Worm (Caenorhabditis elegans): ENCODE data around the gene grl-2.

The grl-2 gene

ce11 chrV:12928929-12929532, 15.8 kb upstream of the grl-2 start, which contains the start of gene T16G1.2:
Gene T16G1.2, plus strand, starts transcription at chrV:12929482.
- TF ChIP-seq unc-62 (GFP tag; optimal IDR thresholded peaks at IDR 0.05) = no peak

ce11 chrV:12933654-12934053, 11.2 kb upstream of the grl-2 start:
- TF ChIP-seq unc-62 (GFP tag; optimal IDR thresholded peaks at IDR 0.05) = no peak

DNA sequence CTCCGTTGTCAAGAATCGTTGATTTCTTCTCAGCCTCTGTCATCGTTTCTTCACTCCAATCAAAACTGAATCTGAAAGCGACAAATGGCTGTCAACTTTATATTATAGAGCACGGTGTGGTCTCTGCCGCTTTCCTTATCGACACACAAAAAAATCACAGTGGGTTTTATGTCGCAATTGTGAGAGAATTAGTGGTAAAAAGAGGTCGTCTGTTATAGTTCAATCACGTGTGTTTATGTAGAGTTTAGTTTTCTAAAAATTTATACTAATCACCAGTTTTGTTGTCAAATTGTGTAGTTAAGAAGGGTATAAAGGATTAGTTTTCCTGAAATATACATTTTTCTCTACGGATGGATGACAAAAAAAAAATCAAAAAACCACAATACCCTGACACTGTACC, 9.9 kb upstream of the grl-2 start, which contains the start of gene T16G1.7:
T16G1.7 (minus strand) TSS at position 137 of the 400 bp plus-strand sequence.
- no peak for TF ChIP-seq unc-62 (GFP tag; optimal IDR thresholded peaks at IDR 0.05)

ce11 chrV:12937098-12937497, 7.8 kb upstream of the grl-2 start, which contains the start of gene T16G1.6:
Gene T16G1.6, minus strand, starts transcription at chrV:12937174.
- no peak for TF ChIP-seq unc-62 (GFP tag; optimal IDR thresholded peaks at IDR 0.05)

- TF ChIP-seq unc-62 (GFP tag; optimal IDR thresholded peaks at IDR 0.05) = no peak
Observed at ce11 chrV:12939434-12939833, 5.4 kb upstream of the grl-2 start, which contains the start of gene T16G1.5. Gene T16G1.5, minus strand, starts transcription at chrV:12939552.

- no peak for TF ChIP-seq unc-62 (GFP tag; optimal IDR thresholded peaks at IDR 0.05)
Observed at ce11 chrV:12941797-12942474, 2.9 kb upstream of the grl-2 start, which contains the start of gene T16G1.4. Gene T16G1.4, minus strand, starts transcription at chrV:12941847.

ce11 chrV:12943399-12943798, 1.5 kb upstream of the grl-2 start:
- TF ChIP-seq unc-62 (GFP tag; optimal IDR thresholded peaks at IDR 0.05) = no peak

ce11 chrV:12944229-12944628, 646 bp upstream of the grl-2 start, which contains the start of gene T16G1.3:
Gene T16G1.3, minus strand, starts transcription at chrV:12944329.
- TF ChIP-seq unc-62 (GFP tag; optimal IDR thresholded peaks at IDR 0.05) = no peak

- TF ChIP-seq unc-62 (GFP tag; optimal IDR thresholded peaks at IDR 0.05) = no peak
Observed at ce11 chrV:12949607-12950006, 4.7 kb downstream of the grl-2 start, which contains the start of gene T16G1.13. Gene T16G1.13, plus strand, starts transcription at chrV:12949907.

DNA sequence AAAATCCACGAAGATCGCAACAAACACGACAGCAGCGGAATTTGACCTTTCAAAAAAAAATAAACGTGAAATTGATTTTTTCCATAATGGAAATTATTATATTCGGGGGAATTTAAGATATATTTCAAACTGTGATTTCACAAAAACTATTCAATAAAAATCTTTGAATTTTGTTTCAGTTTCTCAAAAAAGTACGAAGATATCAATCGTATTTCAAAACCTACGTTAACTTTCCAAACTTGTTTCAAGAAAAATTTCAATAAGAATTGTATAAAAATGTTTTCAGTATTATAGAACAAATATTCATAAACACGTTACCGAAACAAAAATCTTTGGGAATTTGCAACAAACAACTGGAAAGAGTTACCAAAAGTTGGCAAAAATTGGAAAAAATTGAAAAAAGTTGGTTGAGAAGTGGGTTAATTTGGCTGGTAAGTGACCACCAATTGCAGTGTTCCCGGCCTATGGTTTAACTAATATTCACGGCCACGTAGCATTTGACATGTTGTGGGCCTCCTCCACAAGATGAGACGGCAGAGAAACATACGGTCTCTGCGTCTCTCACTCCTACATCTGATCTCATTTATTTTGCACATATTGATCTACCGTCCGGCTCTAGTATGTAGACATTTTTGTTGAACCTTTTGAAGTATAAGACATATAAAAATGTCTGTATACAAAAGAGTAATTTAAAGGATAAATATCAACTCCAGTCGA, 6.1 kb downstream of the grl-2 start, which contains the start of the genes T16G1.9 and T16G1.18:
T16G1.9 (minus strand) TSS at position 51 of the 717 bp plus-strand sequence.
T16G1.18 (plus strand) TSS at position 493 of the 717 bp plus-strand sequence.
- TF ChIP-seq unc-62 (GFP tag; optimal IDR thresholded peaks at IDR 0.05) = no peak

ce11 chrV:12952287-12952686, 7.4 kb downstream of the grl-2 start, which contains the start of gene pqn-68:
Gene pqn-68, plus strand, starts transcription at chrV:12952636.
- no peak for TF ChIP-seq unc-62 (GFP tag; optimal IDR thresholded peaks at IDR 0.05)

ce11 chrV:12953702-12954101, 8.8 kb downstream of the grl-2 start, which contains the start of gene eif-3.K:
Gene eif-3.K, plus strand, starts transcription at chrV:12954002.
- TF ChIP-seq unc-62 (GFP tag; optimal IDR thresholded peaks at IDR 0.05) = no peak

DNA sequence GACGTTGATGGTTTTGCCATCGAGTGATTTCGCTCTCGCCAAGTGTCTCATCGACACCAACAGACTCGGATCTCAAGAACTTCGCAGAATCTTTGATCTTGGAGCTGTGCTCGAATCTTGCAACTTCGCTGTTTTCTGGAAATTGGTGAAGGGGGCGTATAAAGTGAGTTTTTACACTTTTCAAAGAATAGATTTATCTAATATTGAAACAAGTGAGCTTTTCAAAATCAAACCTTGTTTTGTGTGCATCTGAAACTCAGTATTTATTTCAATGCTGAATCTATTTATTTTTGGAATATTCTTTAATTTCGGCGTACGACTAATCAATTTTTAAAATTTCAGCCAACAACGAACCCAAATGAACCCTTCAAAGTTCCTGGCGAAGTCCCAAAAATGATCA, 9.4 kb downstream of the grl-2 start:
- no peak for TF ChIP-seq unc-62 (GFP tag; optimal IDR thresholded peaks at IDR 0.05)

ce11 chrV:12961085-12961560, 16.2 kb downstream of the grl-2 start, which contains the start of gene mpst-7:
Gene mpst-7, minus strand, starts transcription at chrV:12961135.
- no peak for TF ChIP-seq unc-62 (GFP tag; optimal IDR thresholded peaks at IDR 0.05)

ce11 chrV:12963192-12963591, 18.3 kb downstream of the grl-2 start, which contains the start of gene hrg-9:
Gene hrg-9, minus strand, starts transcription at chrV:12963343.
- no peak for TF ChIP-seq unc-62 (GFP tag; optimal IDR thresholded peaks at IDR 0.05)

DNA sequence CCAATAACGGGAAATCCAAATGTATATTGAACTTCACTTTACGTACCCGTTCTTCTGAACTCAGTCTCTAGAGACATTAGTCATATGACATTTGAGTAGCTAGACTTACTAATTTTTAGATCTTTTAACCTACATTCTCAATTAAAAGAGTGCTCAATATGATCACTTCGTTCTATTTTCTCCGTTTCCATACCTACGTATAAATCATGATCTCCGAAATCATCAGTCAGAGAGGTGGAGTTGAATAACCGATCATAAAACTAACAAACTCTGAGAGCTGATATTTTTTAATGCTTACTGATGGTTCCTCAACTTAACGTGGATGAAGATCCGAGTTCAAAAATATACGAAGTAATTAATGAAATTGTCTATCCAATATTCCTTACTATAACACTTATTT, 19.2 kb downstream of the grl-2 start, which contains the start of gene srd-35:
srd-35 (plus strand) TSS at position 301 of the 400 bp plus-strand sequence.
- no peak for TF ChIP-seq unc-62 (GFP tag; optimal IDR thresholded peaks at IDR 0.05)
